Fruit fly (Drosophila melanogaster) whole organism, embryonic: ENCODE measurements around the gene Zip89B.

Experiments used
- Stat92E ChIP-seq, 3 experiments: fragments of >200 bp in 2 of 3; fragments of 200-800 bp in 1 of 3; sonication (Bioruptor generic) in 1 of 3; optimal IDR thresholded peaks; 2 replicates each; lab custom pipeline; 2017 to 2019; ENCODE audit warnings: missing biosample characterization in 3 of 3, missing genetic modification characterization in 3 of 3, mild to moderate bottlenecking in 1 of 3, moderate library complexity in 1 of 3
- sim ChIP-seq: fragments of 200-800 bp; sonication (Bioruptor generic); IDR thresholded peaks from 2 replicates; pipeline ENCODE4 v1.3.6; 2022; ENCODE audit warnings: missing biosample characterization, missing genetic modification characterization

DNA sequence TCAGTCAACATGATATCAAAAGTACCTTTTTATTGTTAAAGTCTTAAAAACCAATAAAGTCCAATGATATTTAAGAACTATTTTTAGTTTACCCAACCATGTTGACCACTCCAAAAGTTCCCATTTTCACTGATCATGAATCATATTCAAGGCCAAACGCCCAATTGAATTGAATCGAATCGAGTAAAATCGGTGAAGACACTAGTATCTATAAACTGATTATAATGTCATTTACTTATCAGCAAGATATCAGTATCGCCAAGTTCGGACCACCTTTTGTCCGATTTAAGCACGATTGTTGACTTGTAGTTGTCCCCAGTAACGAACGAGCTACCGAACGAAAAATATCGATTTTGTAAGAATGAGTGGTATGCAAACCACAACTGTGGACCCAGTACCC, 17.5 kb downstream of the Zip89B start, which contains the start of gene CG6901:
- TF ChIP-seq sim, result no peak
- TF ChIP-seq Stat92E (GFP tag; optimal IDR thresholded peaks at IDR 0.05; lab: Kevin White, UChicago), result no peak
